Worm (Caenorhabditis elegans) whole organism, L4/young adult: Measurements from ENCODE around the gene F55A11.1.

Experiments
- W03F9.2 ChIP-seq: fragments of 150-350 bp; optimal IDR thresholded peaks from 2 replicates; lab custom pipeline; 2014; ENCODE audit warnings: missing biosample characterization, missing genetic modification characterization
- dao-5 ChIP-seq: sonication (generic microtip); optimal IDR thresholded peaks from 2 replicates; lab custom pipeline; 2016; ENCODE audit warnings: missing genotype, missing genetic modification characterization, moderate library complexity, missing compliant biosample characterization
- him-1 ChIP-seq: sonication (generic microtip); optimal IDR thresholded peaks from 2 replicates; lab custom pipeline; 2016; ENCODE audit warnings: missing genotype, missing genetic modification reagents, missing genetic modification characterization, missing compliant biosample characterization

F55A11.1 gene

ce11 chrV:11716930-11717329, 47.3 kb downstream of the F55A11.1 start:
- TF ChIP-seq dao-5 (tag; lab: Kevin White, UChicago) (no peak), W03F9.2 (tag; lab: Kevin White, UChicago) (no peak), him-1 (no peak)

DNA sequence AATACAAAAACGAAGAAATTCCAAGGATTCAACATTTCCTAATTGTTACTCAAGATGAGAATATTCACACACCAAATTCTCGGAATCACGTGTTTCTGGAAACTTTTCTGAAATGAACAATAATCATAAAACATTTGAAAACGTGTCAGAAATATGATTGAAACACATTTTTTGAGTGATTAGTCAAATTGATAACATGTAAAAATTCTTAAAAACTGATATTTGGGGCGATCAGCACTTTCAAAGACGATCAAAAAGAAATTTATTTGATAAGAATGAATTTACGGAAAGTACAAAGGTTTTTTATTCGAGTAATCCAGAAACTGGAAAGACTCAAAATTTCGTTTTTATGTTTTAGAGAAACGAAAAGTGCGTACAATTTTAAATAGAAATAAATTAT, 48.4 kb downstream of the F55A11.1 start, which contains the start of gene tre-3:
Gene tre-3 (minus strand): TSS at position 107 of the 400 bp plus-strand sequence.
- TF ChIP-seq him-1, result no peak
